Worm (Caenorhabditis elegans): ENCODE data around the gene E02H4.5.

DNA sequence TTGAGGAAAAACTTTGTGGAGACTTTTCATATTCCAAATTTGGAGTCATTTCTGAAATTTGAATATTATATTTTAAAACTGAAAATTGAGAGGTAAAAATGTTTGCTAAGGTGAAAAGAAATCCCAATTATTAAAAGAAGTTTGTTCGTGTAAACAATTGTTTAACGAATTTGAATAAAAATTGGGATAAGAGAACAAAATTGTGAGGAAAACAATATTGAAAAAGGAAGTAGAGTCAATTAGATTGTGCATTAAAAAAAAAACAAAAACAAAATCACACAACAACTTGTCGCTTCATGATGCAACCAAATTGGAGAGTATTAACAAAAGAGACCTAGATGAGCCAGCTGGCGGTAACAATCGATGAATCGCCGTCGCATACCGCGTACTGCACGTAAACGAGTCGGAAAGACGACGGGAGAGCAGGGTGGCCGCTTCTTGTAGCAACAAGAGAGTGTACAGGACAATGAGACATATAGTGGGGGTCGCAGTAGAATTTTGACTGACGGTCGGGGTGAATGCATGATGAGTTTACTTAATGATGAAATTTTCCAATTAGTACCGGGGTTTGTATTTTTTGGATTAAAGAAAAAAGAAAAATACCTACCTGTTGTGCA lies 11.5 kb downstream of the E02H4.5 start, which contains the start of gene K04C1.3:
- no peak for TF ChIP-seq him-1 (tag; optimal IDR thresholded peaks at IDR 0.05)
- no peak for TF ChIP-seq W03F9.2 (tag; optimal IDR thresholded peaks at IDR 0.05)

All from whole organism, L4/young adult.